Worm (Caenorhabditis elegans) whole organism, young adult: ENCODE measurements around the gene fbxa-72.

ENCODE experiments used
- B0019.2 ChIP-seq: fragments of 200-800 bp; sonication (Bioruptor generic); conservative IDR thresholded peaks from 2 replicates; pipeline ENCODE4 v1.3.6; 2022; ENCODE audit warnings: missing genetic modification reagents, missing genetic modification characterization, missing compliant biosample characterization
- B0261.1 ChIP-seq: sonication (generic microtip); optimal IDR thresholded peaks from 2 replicates; lab custom pipeline; 2016; ENCODE audit warnings: mild to moderate bottlenecking, missing genetic modification characterization, moderate library complexity, missing compliant biosample characterization
- B0336.3 ChIP-seq: fragments of 200-800 bp; sonication (Bioruptor generic); IDR thresholded peaks from 2 replicates; pipeline ENCODE4 v1.3.6; 2022; ENCODE audit warnings: missing genetic modification characterization, missing compliant biosample characterization
- F22D6.2 ChIP-seq: sonication (generic microtip); optimal IDR thresholded peaks from 2 replicates; lab custom pipeline; 2016; ENCODE audit warnings: mild to moderate bottlenecking, missing genetic modification characterization, missing compliant biosample characterization
- K11D2.4 ChIP-seq: fragments of 200-800 bp; sonication (Bioruptor generic); IDR thresholded peaks from 2 replicates; pipeline ENCODE4 v1.3.6; 2022; ENCODE audit warnings: missing genetic modification reagents, missing genetic modification characterization, missing compliant biosample characterization
- ama-1 ChIP-seq, 3 experiments: fragments of 150-350 bp in 1 of 3; sonication (generic microtip) in 2 of 3; optimal IDR thresholded peaks; 2 replicates each; lab custom pipeline; 2014 to 2018; ENCODE audit warnings: missing biosample characterization in 2 of 3, missing genetic modification characterization in 2 of 3, missing genetic modification reagents in 2 of 3
- aptf-3 ChIP-seq: fragments of 200-800 bp; sonication (Bioruptor generic); IDR thresholded peaks from 2 replicates; pipeline ENCODE4 v1.3.6; 2022; ENCODE audit warnings: missing genetic modification characterization, missing compliant biosample characterization
- atf-7 ChIP-seq: sonication (generic microtip); optimal IDR thresholded peaks from 2 replicates; lab custom pipeline; 2017; ENCODE audit warnings: mild to moderate bottlenecking, missing genetic modification characterization, missing compliant biosample characterization
- attf-6 ChIP-seq: fragments of 200-800 bp; sonication (Bioruptor generic); IDR thresholded peaks from 2 replicates; pipeline ENCODE4 v1.3.6; 2022; ENCODE audit warnings: missing genetic modification reagents, missing genetic modification characterization, missing compliant biosample characterization
- ceh-40 ChIP-seq: fragments of 200-800 bp; sonication (Bioruptor generic); IDR thresholded peaks from 2 replicates; pipeline ENCODE4 v1.3.6; 2022; ENCODE audit warnings: missing genetic modification characterization, missing compliant biosample characterization
- ceh-58 ChIP-seq: fragments of 200-800 bp; sonication (Bioruptor generic); IDR thresholded peaks from 2 replicates; pipeline ENCODE4 v1.3.6; 2022; ENCODE audit warnings: missing genetic modification characterization, missing compliant biosample characterization
- ceh-79 ChIP-seq: sonication (generic microtip); optimal IDR thresholded peaks from 2 replicates; lab custom pipeline; 2017; ENCODE audit warnings: mild to moderate bottlenecking, missing genetic modification characterization, missing compliant biosample characterization
- chd-7 ChIP-seq: sonication (generic microtip); optimal IDR thresholded peaks from 2 replicates; lab custom pipeline; 2016; ENCODE audit warnings: mild to moderate bottlenecking, missing genetic modification characterization, moderate library complexity, missing compliant biosample characterization
- dox-1 ChIP-seq: fragments of 200-800 bp; sonication (Bioruptor generic); IDR thresholded peaks from 2 replicates; pipeline ENCODE4 v1.3.6; 2022; ENCODE audit warnings: missing genetic modification reagents, missing genetic modification characterization, missing compliant biosample characterization
- dpl-1 ChIP-seq: fragments of 150-350 bp; optimal IDR thresholded peaks from 2 replicates; lab custom pipeline; 2014; ENCODE audit warnings: missing biosample characterization, missing genetic modification reagents, missing genetic modification characterization
- egrh-3 ChIP-seq: fragments of 200-800 bp; sonication (Bioruptor generic); IDR thresholded peaks from 2 replicates; pipeline ENCODE4 v1.3.6; 2022; ENCODE audit warnings: missing genetic modification reagents, missing genetic modification characterization, missing compliant biosample characterization
- ets-4 ChIP-seq: fragments of 200-800 bp; sonication (Bioruptor generic); optimal IDR thresholded peaks from 2 replicates; lab custom pipeline; 2018; ENCODE audit warnings: mild to moderate bottlenecking, missing genetic modification characterization, missing compliant biosample characterization
- him-1 ChIP-seq: sonication (generic microtip); optimal IDR thresholded peaks from 2 replicates; lab custom pipeline; 2016; ENCODE audit warnings: missing genotype, missing genetic modification reagents, missing genetic modification characterization, missing compliant biosample characterization
- hsf-1 ChIP-seq: fragments of 200-800 bp; sonication (Bioruptor generic); IDR thresholded peaks from 2 replicates; pipeline ENCODE4 v1.3.6; 2022; ENCODE audit warnings: missing genetic modification reagents, missing genetic modification characterization, missing compliant biosample characterization
- lag-1 ChIP-seq: fragments of 200-800 bp; sonication (Bioruptor generic); IDR thresholded peaks from 2 replicates; pipeline ENCODE4 v1.3.6; 2022; ENCODE audit warnings: missing genetic modification reagents, missing genetic modification characterization, missing compliant biosample characterization
- let-607 ChIP-seq, 2 experiments: fragments of 200-800 bp in 1 of 2; sonication (Bioruptor generic) in 1 of 2; sonication (generic microtip) in 1 of 2; optimal IDR thresholded peaks; 2 replicates each; lab custom pipeline; 2016 to 2018; ENCODE audit warnings: mild to moderate bottlenecking in 2 of 2, missing compliant biosample characterization in 2 of 2, missing genetic modification characterization in 2 of 2, moderate library complexity in 2 of 2, missing genotype in 1 of 2
- lin-26 ChIP-seq: fragments of 200-800 bp; sonication (Bioruptor generic); IDR thresholded peaks from 2 replicates; pipeline ENCODE4 v1.3.6; 2022; ENCODE audit warnings: missing genetic modification reagents, missing genetic modification characterization, missing compliant biosample characterization
- lir-1 ChIP-seq: fragments of 200-800 bp; sonication (Bioruptor generic); conservative IDR thresholded peaks from 2 replicates; pipeline ENCODE4 v1.3.6; 2022; ENCODE audit warnings: missing genetic modification reagents, missing genetic modification characterization, missing compliant biosample characterization
- lsy-27 ChIP-seq: sonication (generic microtip); optimal IDR thresholded peaks from 2 replicates; lab custom pipeline; 2017; ENCODE audit warnings: missing genetic modification characterization, mild to moderate bottlenecking, missing compliant biosample characterization, antibody characterized with exemption, missing genotype, borderline replicate concordance; ENCODE audit not compliant: insufficient read depth
- madf-6 ChIP-seq: fragments of 200-800 bp; sonication (Bioruptor generic); IDR thresholded peaks from 2 replicates; pipeline ENCODE4 v1.3.6; 2022; ENCODE audit warnings: missing genetic modification reagents, missing genetic modification characterization, missing compliant biosample characterization
- mcd-1 ChIP-seq: fragments of 200-800 bp; sonication (Bioruptor generic); IDR thresholded peaks from 2 replicates; pipeline ENCODE4 v1.3.6; 2022; ENCODE audit warnings: missing genetic modification reagents, missing genetic modification characterization, missing compliant biosample characterization
- mes-4 ChIP-seq: sonication (generic microtip); optimal IDR thresholded peaks from 2 replicates; lab custom pipeline; 2016; ENCODE audit warnings: missing genotype, missing genetic modification characterization, missing compliant biosample characterization
- mxl-1 ChIP-seq: sonication (generic microtip); optimal IDR thresholded peaks from 2 replicates; lab custom pipeline; 2016; ENCODE audit warnings: missing genetic modification characterization, missing compliant biosample characterization
- nfya-2 ChIP-seq: fragments of 200-800 bp; sonication (Bioruptor generic); IDR thresholded peaks from 2 replicates; pipeline ENCODE4 v1.3.6; 2022; ENCODE audit warnings: missing genetic modification reagents, missing genetic modification characterization, missing compliant biosample characterization
- pbrm-1 ChIP-seq: fragments of 200-800 bp; sonication (Bioruptor generic); IDR thresholded peaks from 2 replicates; pipeline ENCODE4 v1.3.6; 2022; ENCODE audit warnings: missing genetic modification reagents, missing genetic modification characterization, missing compliant biosample characterization
- rcor-1 ChIP-seq: fragments of 200-800 bp; sonication (Bioruptor generic); IDR thresholded peaks from 2 replicates; pipeline ENCODE4 v1.3.6; 2022; ENCODE audit warnings: missing genetic modification reagents, missing genetic modification characterization, missing compliant biosample characterization
- rec-8 ChIP-seq, 2 experiments: sonication (generic microtip); optimal IDR thresholded peaks; 2 replicates each; lab custom pipeline; 2016; ENCODE audit warnings: mild to moderate bottlenecking in 2 of 2, missing genetic modification characterization in 2 of 2, missing genetic modification reagents in 2 of 2, missing genotype in 2 of 2, missing biosample characterization in 1 of 2, missing compliant biosample characterization in 1 of 2, moderate library complexity in 1 of 2
- sdz-38 ChIP-seq: sonication (generic microtip); optimal IDR thresholded peaks from 2 replicates; lab custom pipeline; 2016; ENCODE audit warnings: missing genotype, missing genetic modification characterization, missing compliant biosample characterization
- snpc-1.1 ChIP-seq: sonication (generic microtip); optimal IDR thresholded peaks from 2 replicates; lab custom pipeline; 2017; ENCODE audit warnings: missing genetic modification characterization, mild to moderate bottlenecking, missing compliant biosample characterization, antibody characterized with exemption, moderate library complexity, missing genotype, missing genetic modification reagents; ENCODE audit not compliant: insufficient read depth
- snpc-1.3 ChIP-seq: sonication (generic microtip); optimal IDR thresholded peaks from 2 replicates; lab custom pipeline; 2017; ENCODE audit warnings: missing genetic modification characterization, mild to moderate bottlenecking, missing compliant biosample characterization, antibody characterized with exemption, moderate library complexity, missing genotype, missing genetic modification reagents; ENCODE audit not compliant: insufficient read depth
- snpc-4 ChIP-seq, 5 experiments: fragments of 150-350 bp in 1 of 5; sonication (generic microtip) in 4 of 5; optimal IDR thresholded peaks; 2 replicates each; lab custom pipeline; 2014 to 2018; ENCODE audit warnings: missing genetic modification characterization in 5 of 5, missing biosample characterization in 3 of 5, antibody characterized with exemption in 2 of 5, mild to moderate bottlenecking in 2 of 5, missing compliant biosample characterization in 2 of 5, missing genotype in 2 of 5, moderate library complexity in 2 of 5, missing genetic modification reagents in 1 of 5
- xnd-1 ChIP-seq: sonication (generic microtip); optimal IDR thresholded peaks from 2 replicates; lab custom pipeline; 2016; ENCODE audit warnings: missing genotype, missing genetic modification reagents, missing genetic modification characterization, missing compliant biosample characterization
- zfh-2 ChIP-seq: fragments of 200-800 bp; sonication (Bioruptor generic); conservative IDR thresholded peaks from 2 replicates; pipeline ENCODE4 v1.3.6; 2022; ENCODE audit warnings: missing genetic modification reagents, missing genetic modification characterization, missing compliant biosample characterization
- ztf-18 ChIP-seq: sonication (generic microtip); optimal IDR thresholded peaks from 2 replicates; lab custom pipeline; 2016; ENCODE audit warnings: missing genotype, mild to moderate bottlenecking, missing genetic modification characterization, missing compliant biosample characterization
- ztf-26 ChIP-seq: sonication (generic microtip); optimal IDR thresholded peaks from 2 replicates; lab custom pipeline; 2017; ENCODE audit warnings: missing genetic modification characterization, missing compliant biosample characterization
- ztf-28 ChIP-seq: fragments of 200-800 bp; sonication (Bioruptor generic); IDR thresholded peaks from 2 replicates; pipeline ENCODE4 v1.3.6; 2022; ENCODE audit warnings: missing genetic modification reagents, missing genetic modification characterization, missing compliant biosample characterization
- ztf-3 ChIP-seq: fragments of 200-800 bp; sonication (Bioruptor generic); optimal IDR thresholded peaks from 2 replicates; lab custom pipeline; 2018; ENCODE audit warnings: mild to moderate bottlenecking, missing genetic modification characterization, missing compliant biosample characterization
- ztf-6 ChIP-seq: fragments of 200-800 bp; sonication (Bioruptor generic); IDR thresholded peaks from 2 replicates; pipeline ENCODE4 v1.3.6; 2022; ENCODE audit warnings: missing genetic modification reagents, missing genetic modification characterization, missing compliant biosample characterization

The fbxa-72 gene

ce11 chrV:723895-724352, 47.4 kb upstream of the fbxa-72 start, which contains the start of gene fbxb-72 (continued):
- TF ChIP-seq ama-1 (optimal IDR thresholded peaks at IDR 0.05; lab: Kevin White, UChicago) = peak; percentile 96
- no peak for TF ChIP-seq ama-1 (GFP tag; optimal IDR thresholded peaks at IDR 0.05; lab: Kevin White, UChicago)
- TF ChIP-seq zfh-2 (GFP tag; lab: Robert Waterston, UW) = no peak
- no peak for TF ChIP-seq ceh-79 (tag; lab: Kevin White, UChicago)
- TF ChIP-seq dpl-1 (GFP tag; lab: Kevin White, UChicago) = no peak
- no peak for TF ChIP-seq mes-4 (tag; lab: Kevin White, UChicago)
- TF ChIP-seq mcd-1 (GFP tag; lab: Robert Waterston, UW) = peak; percentile 38; the same call in 1 of the 2 replicates
- no peak for TF ChIP-seq attf-6
- no peak for TF ChIP-seq sdz-38 (tag; lab: Kevin White, UChicago)
- TF ChIP-seq ztf-28 (GFP tag; lab: Robert Waterston, UW) = no peak
- no peak for TF ChIP-seq xnd-1 (tag; lab: Kevin White, UChicago)
- TF ChIP-seq ztf-18 (tag; lab: Kevin White, UChicago) = no peak
- no peak for TF ChIP-seq lsy-27
- TF ChIP-seq lir-1 (GFP tag; lab: Robert Waterston, UW) = peak; percentile 58
- peak; percentile 64 for TF ChIP-seq snpc-1.3 (tag; lab: Kevin White, UChicago)
- no peak for TF ChIP-seq him-1 (tag; lab: Kevin White, UChicago)
- TF ChIP-seq B0019.2 (GFP tag; lab: Robert Waterston, UW) = no peak
- TF ChIP-seq chd-7 (tag; lab: Kevin White, UChicago) = peak; percentile 77
- TF ChIP-seq rec-8 (tag; optimal IDR thresholded peaks at IDR 0.05; lab: Kevin White, UChicago) = no peak
- peak; percentile 52 for TF ChIP-seq pbrm-1 (GFP tag; lab: Robert Waterston, UW)
- peak; percentile 85 for TF ChIP-seq F22D6.2 (tag; lab: Kevin White, UChicago)
- TF ChIP-seq atf-7 = peak; percentile 66
- TF ChIP-seq ztf-6 (GFP tag; lab: Robert Waterston, UW) = no peak
- peak; percentile 78 for TF ChIP-seq K11D2.4 (GFP tag; lab: Robert Waterston, UW)
- TF ChIP-seq ceh-58 (GFP tag; lab: Robert Waterston, UW) = no peak
- no peak for TF ChIP-seq ets-4 (GFP tag; lab: Kevin White, UChicago)
- no peak for TF ChIP-seq ceh-40 (GFP tag; lab: Robert Waterston, UW)
- peak; percentile 32; the same call in 1 of the 2 replicates for TF ChIP-seq lin-26 (GFP tag; lab: Robert Waterston, UW)
- TF ChIP-seq hsf-1 (GFP tag; lab: Robert Waterston, UW) = peak; percentile 23; the same call in 1 of the 2 replicates
- no peak for TF ChIP-seq snpc-1.1 (tag; lab: Kevin White, UChicago)
- no peak for TF ChIP-seq rcor-1 (GFP tag; lab: Robert Waterston, UW)
- TF ChIP-seq, all 124 proteins: peak for 52

DNA sequence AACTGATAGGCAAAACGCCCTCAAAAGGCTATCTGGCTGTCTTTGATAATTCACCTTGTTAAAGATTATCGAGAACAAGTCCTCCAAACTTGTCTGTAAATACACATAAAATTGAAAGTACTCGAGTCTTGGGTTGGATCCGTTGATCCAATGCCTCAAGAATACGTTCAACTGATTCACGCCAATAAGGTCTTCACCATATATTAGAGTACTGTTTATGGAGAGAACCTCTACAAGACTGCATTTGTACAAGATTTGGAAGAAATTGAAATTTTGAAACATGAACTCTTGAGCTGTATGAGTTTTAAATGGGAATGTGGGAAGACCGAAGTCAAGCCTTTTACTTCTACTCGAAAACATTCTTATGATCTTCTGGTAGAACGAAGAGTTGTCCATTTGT, 46.3 kb upstream of the fbxa-72 start:
- TF ChIP-seq egrh-3 (GFP tag; lab: Robert Waterston, UW) (no peak), B0336.3 (GFP tag; lab: Robert Waterston, UW) (no peak), madf-6 (GFP tag; lab: Robert Waterston, UW) (no peak), let-607 (tag; optimal IDR thresholded peaks at IDR 0.05; lab: Kevin White, UChicago) (no peak), mxl-1 (tag; lab: Kevin White, UChicago) (no peak), ztf-3 (GFP tag; lab: Kevin White, UChicago) (no peak), dox-1 (GFP tag; lab: Robert Waterston, UW) (no peak), nfya-2 (GFP tag; lab: Robert Waterston, UW) (no peak), B0261.1 (no peak), ets-4 (GFP tag; lab: Kevin White, UChicago) (no peak), ztf-26 (tag; lab: Kevin White, UChicago) (no peak), lag-1 (no peak), K11D2.4 (GFP tag; lab: Robert Waterston, UW) (no peak), aptf-3 (GFP tag; lab: Robert Waterston, UW) (no peak), rec-8 (tag; optimal IDR thresholded peaks at IDR 0.05; lab: Kevin White, UChicago) (no peak), snpc-4 (GFP tag; optimal IDR thresholded peaks at IDR 0.05; lab: Kevin White, UChicago) (no peak), snpc-4 (tag; optimal IDR thresholded peaks at IDR 0.05; lab: Kevin White, UChicago) (no peak)
